Worm (Caenorhabditis elegans): ENCODE data around the gene mcm-3.

The mcm-3 gene

ce11 chrV:15071015-15071810, 11.8 kb upstream of the mcm-3 start, which contains the start of gene unc-76 (continued):
- peak; percentile 56 for TF ChIP-seq ces-1 (GFP tag; optimal IDR thresholded peaks at IDR 0.05)
- TF ChIP-seq mes-2 (tag; optimal IDR thresholded peaks at IDR 0.05; ENCODE audit: poor library complexity, severe bottlenecking): peak; percentile 48
- no peak for TF ChIP-seq ztf-11 (tag; optimal IDR thresholded peaks at IDR 0.05)
- no peak for TF ChIP-seq tra-1 (GFP tag; IDR thresholded peaks at IDR 0.05)
- no peak for TF ChIP-seq F49E8.2 (tag; optimal IDR thresholded peaks at IDR 0.05; ENCODE audit: borderline replicate concordance)
- TF ChIP-seq hmg-1.1 (GFP tag; IDR thresholded peaks at IDR 0.05): peak; percentile 74
- no peak for TF ChIP-seq ceh-44 (GFP tag; IDR thresholded peaks at IDR 0.05)
- TF ChIP-seq php-3 (GFP tag; IDR thresholded peaks at IDR 0.05): no peak
- TF ChIP-seq madf-5 (GFP tag; IDR thresholded peaks at IDR 0.05): no peak
- no peak for TF ChIP-seq nhr-42 (GFP tag; IDR thresholded peaks at IDR 0.05)
- no peak for TF ChIP-seq nhr-25 (tag; optimal IDR thresholded peaks at IDR 0.05; ENCODE audit: borderline replicate concordance, insufficient read depth)
- no peak for TF ChIP-seq snpc-1.2 (GFP tag; IDR thresholded peaks at IDR 0.05)
- TF ChIP-seq nhr-77 (tag; optimal IDR thresholded peaks at IDR 0.05): no peak
- no peak for TF ChIP-seq nhr-111 (GFP tag; optimal IDR thresholded peaks at IDR 0.05)
- no peak for TF ChIP-seq zip-2 (tag; optimal IDR thresholded peaks at IDR 0.05)
- no peak for TF ChIP-seq Y48G9A.11 (GFP tag; IDR thresholded peaks at IDR 0.05)
- no peak for TF ChIP-seq unc-39 (tag; optimal IDR thresholded peaks at IDR 0.05)
- TF ChIP-seq set-16 (GFP tag; IDR thresholded peaks at IDR 0.05): no peak; the same call in 1 of the 2 replicates
- TF ChIP-seq lsy-2 (tag; optimal IDR thresholded peaks at IDR 0.05): peak; percentile 42 to 76
- TF ChIP-seq ama-1 (optimal IDR thresholded peaks at IDR 0.05): no peak
- TF ChIP-seq lin-13 (GFP tag; optimal IDR thresholded peaks at IDR 0.05): peak; percentile 55
- TF ChIP-seq ceh-82 (tag; optimal IDR thresholded peaks at IDR 0.05): no peak
- TF ChIP-seq ceh-20 (GFP tag; IDR thresholded peaks at IDR 0.05): peak; percentile 55
- peak; percentile 41; the same call in 1 of the 2 replicates for TF ChIP-seq T26A8.4 (GFP tag; IDR thresholded peaks at IDR 0.05)
- peak; percentile 78 for TF ChIP-seq F37D6.2 (tag; optimal IDR thresholded peaks at IDR 0.05)
- no peak for TF ChIP-seq madf-9 (GFP tag; conservative IDR thresholded peaks at IDR 0.05)
- TF ChIP-seq jun-1 (tag; optimal IDR thresholded peaks at IDR 0.05): no peak
- no peak for TF ChIP-seq zfp-2 (tag; optimal IDR thresholded peaks at IDR 0.05)
- TF ChIP-seq skn-1 (tag; optimal IDR thresholded peaks at IDR 0.05): no peak
- no peak for TF ChIP-seq mxl-2 (GFP tag; conservative IDR thresholded peaks at IDR 0.05)
- TF ChIP-seq pha-4 (GFP tag; IDR thresholded peaks at IDR 0.05): peak; percentile 23; the same call in 1 of the 2 replicates
- peak; percentile 20 for TF ChIP-seq pha-4 (tag; optimal IDR thresholded peaks at IDR 0.05)
- no peak for TF ChIP-seq dmd-8 (GFP tag; IDR thresholded peaks at IDR 0.05)
- no peak for TF ChIP-seq T20F7.1 (GFP tag; optimal IDR thresholded peaks at IDR 0.05)
- no peak for TF ChIP-seq Y5F2A.4 (GFP tag; optimal IDR thresholded peaks at IDR 0.05)
- no peak for TF ChIP-seq duxl-1 (tag; optimal IDR thresholded peaks at IDR 0.05; ENCODE audit: poor library complexity)
- TF ChIP-seq nhr-102 (tag; optimal IDR thresholded peaks at IDR 0.05): no peak
- TF ChIP-seq lin-38 (GFP tag; IDR thresholded peaks at IDR 0.05): peak; percentile 21; the same call in 1 of the 2 replicates
- no peak for TF ChIP-seq zip-11 (GFP tag; IDR thresholded peaks at IDR 0.05)
- peak in 1 of 2 experiments; percentile 23 for TF ChIP-seq daf-16 (GFP tag; optimal IDR thresholded peaks at IDR 0.05)
- peak; percentile 8 for TF ChIP-seq daf-16 (tag; optimal IDR thresholded peaks at IDR 0.05)
- no peak for TF ChIP-seq ceh-32 (tag; optimal IDR thresholded peaks at IDR 0.05; ENCODE audit: poor library complexity)
- TF ChIP-seq nhr-237 (tag; optimal IDR thresholded peaks at IDR 0.05): no peak
- no peak for TF ChIP-seq snpc-4 (tag; optimal IDR thresholded peaks at IDR 0.05)
- TF ChIP-seq ZK337.2 (GFP tag; IDR thresholded peaks at IDR 0.05): no peak
- no peak for TF ChIP-seq vab-7 (GFP tag; IDR thresholded peaks at IDR 0.05)
- no peak for TF ChIP-seq ztf-7 (tag; optimal IDR thresholded peaks at IDR 0.05)
- TF ChIP-seq F10B5.3 (tag; optimal IDR thresholded peaks at IDR 0.05): no peak
- TF ChIP-seq mep-1 (tag; optimal IDR thresholded peaks at IDR 0.05): peak; percentile 90
- TF ChIP-seq dve-1 (tag; optimal IDR thresholded peaks at IDR 0.05; ENCODE audit: insufficient read depth): peak; percentile 72

All from whole organism, L4 larva.